Fruit fly (Drosophila melanogaster) whole organism, embryonic: ENCODE results near the gene Mfe2.

Experiments
- Blimp-1 ChIP-seq: fragments of 200-800 bp; sonication (Bioruptor generic); optimal IDR thresholded peaks from 3 replicates; lab custom pipeline; 2018; ENCODE audit warnings: missing biosample characterization, missing genetic modification characterization, mild to moderate bottlenecking, moderate library complexity, missing genetic modification reagents
- CG11247 ChIP-seq: fragments of 200-800 bp; sonication (Bioruptor generic); IDR thresholded peaks from 2 replicates; pipeline ENCODE4 v1.3.6; 2022; ENCODE audit warnings: missing biosample characterization, missing genetic modification characterization
- CG17612 ChIP-seq: fragments of 200-800 bp; sonication (Bioruptor generic); IDR thresholded peaks from 2 replicates; pipeline ENCODE4 v1.3.6; 2022; ENCODE audit warnings: missing biosample characterization, missing genetic modification characterization
- CG3065 ChIP-seq: fragments of 200-800 bp; sonication (Bioruptor generic); optimal IDR thresholded peaks from 2 replicates; lab custom pipeline; 2016; ENCODE audit warnings: missing biosample characterization, missing genetic modification characterization
- CG4730 ChIP-seq: fragments of 200-800 bp; sonication (Bioruptor generic); IDR thresholded peaks from 2 replicates; pipeline ENCODE4 v1.3.6; 2022; ENCODE audit warnings: missing biosample characterization, missing genetic modification characterization
- CG6683 ChIP-seq: fragments of 200-800 bp; sonication (Bioruptor generic); optimal IDR thresholded peaks from 2 replicates; lab custom pipeline; 2017; ENCODE audit warnings: missing biosample characterization, mild to moderate bottlenecking, missing genetic modification characterization, missing genetic modification reagents
- CG6689 ChIP-seq: fragments of 200-800 bp; sonication (Bioruptor generic); IDR thresholded peaks from 2 replicates; pipeline ENCODE4 v1.3.6; 2022; ENCODE audit warnings: missing biosample characterization, missing genetic modification characterization
- Chrac-16 ChIP-seq: fragments of 200-800 bp; sonication (Bioruptor generic); optimal IDR thresholded peaks from 3 replicates; lab custom pipeline; 2016; ENCODE audit warnings: missing biosample characterization, missing genetic modification characterization
- H2.0 ChIP-seq: fragments of 200-800 bp; sonication (Bioruptor generic); IDR thresholded peaks from 2 replicates; pipeline ENCODE4 v1.3.6; 2022; ENCODE audit warnings: missing biosample characterization, missing genetic modification characterization
- NC2β ChIP-seq: fragments of 200-800 bp; sonication (Bioruptor generic); optimal IDR thresholded peaks from 2 replicates; lab custom pipeline; 2016; ENCODE audit warnings: missing biosample characterization, missing genetic modification characterization
- gt ChIP-seq: fragments of 200-800 bp; sonication (Bioruptor generic); IDR thresholded peaks from 2 replicates; pipeline ENCODE4 v1.3.6; 2022; ENCODE audit warnings: missing biosample characterization, missing genetic modification characterization
- klu ChIP-seq: fragments of 200-800 bp; sonication (Bioruptor generic); IDR thresholded peaks from 2 replicates; pipeline ENCODE4 v1.3.6; 2022; ENCODE audit warnings: missing biosample characterization, missing genetic modification characterization
- nerfin-2 ChIP-seq: fragments of 200-800 bp; sonication (Bioruptor generic); IDR thresholded peaks from 2 replicates; pipeline ENCODE4 v1.3.6; 2022; ENCODE audit warnings: missing biosample characterization, missing genetic modification characterization; ENCODE audit not compliant: partially characterized antibody
- trh ChIP-seq: fragments of 200-800 bp; sonication (Bioruptor generic); optimal IDR thresholded peaks from 2 replicates; lab custom pipeline; 2016; ENCODE audit warnings: missing biosample characterization, missing genetic modification characterization

dm6 chrX:16320197-16320921 is 49.6 kb downstream of the Mfe2 start, which contains the start of gene Cyp1:
- no peak for TF ChIP-seq CG17612 (GFP tag; lab: Robert Waterston, UW)
- TF ChIP-seq Blimp-1 (GFP tag; lab: Kevin White, UChicago), result no peak
- peak; percentile 64; the same call in 1 of the 2 replicates for TF ChIP-seq nerfin-2 (GFP tag; lab: Robert Waterston, UW)
- TF ChIP-seq CG3065 (GFP tag; lab: Kevin White, UChicago), result no peak
- 0 out of 2 replicates have a peak, but pooled peaks have one; percentile 25 for TF ChIP-seq CG4730
- 0 out of 2 replicates have a peak, but pooled peaks have one; percentile 23 for TF ChIP-seq klu (GFP tag; lab: Robert Waterston, UW)
- peak; percentile 36; the same call in 1 of the 2 replicates for TF ChIP-seq H2.0 (GFP tag; lab: Robert Waterston, UW)
- TF ChIP-seq CG6689, result peak; percentile 41; the same call in 1 of the 2 replicates
- TF ChIP-seq CG11247, result peak; percentile 51
- no peak for TF ChIP-seq trh
- no peak for TF ChIP-seq CG6683 (GFP tag; lab: Kevin White, UChicago)
- no peak for TF ChIP-seq Chrac-16 (GFP tag; lab: Kevin White, UChicago)
- TF ChIP-seq gt (GFP tag; lab: Robert Waterston, UW), result peak; percentile 59
- peak; percentile 10 for TF ChIP-seq NC2β (GFP tag; lab: Kevin White, UChicago)
